Fruit fly (Drosophila melanogaster) whole organism: ENCODE data around the gene CG11317.

Experiments used
- CG8478 ChIP-seq: fragments of >200 bp; optimal IDR thresholded peaks from 2 replicates; lab custom pipeline; 2018; ENCODE audit warnings: inconsistent platforms
- Dll ChIP-seq: fragments of >200 bp; optimal IDR thresholded peaks from 2 replicates; lab custom pipeline; 2017
- EcR ChIP-seq, 2 experiments: fragments of >200 bp; optimal IDR thresholded peaks; 2 replicates each; lab custom pipeline; 2017; ENCODE audit warnings: missing biosample characterization in 2 of 2, missing genetic modification characterization in 2 of 2, missing genetic modification reagents in 2 of 2
- pan ChIP-seq: fragments of >200 bp; optimal IDR thresholded peaks from 2 replicates; lab custom pipeline; 2017
- psq ChIP-seq: fragments of >200 bp; optimal IDR thresholded peaks from 2 replicates; lab custom pipeline; 2017
- usp ChIP-seq: fragments of >200 bp; optimal IDR thresholded peaks from 2 replicates; lab custom pipeline; 2017; ENCODE audit warnings: missing biosample characterization, missing genetic modification characterization, mixed read lengths

- TF ChIP-seq usp (GFP tag; lab: Kevin White, UChicago) (no peak), EcR (GFP tag; optimal IDR thresholded peaks at IDR 0.05; lab: Kevin White, UChicago) (no peak), psq (lab: Kevin White, UChicago) (no peak), pan (no peak), CG8478 (lab: Kevin White, UChicago) (no peak), Dll (lab: Kevin White, UChicago) (no peak)
Observed at dm6 chr3R:31127357-31127775, 30.2 kb upstream of the CG11317 start.
